Worm (Caenorhabditis elegans) whole organism, L1 larva: ENCODE results near the gene K08D9.2.

ENCODE experiments used
- C04F5.9 ChIP-seq: sonication (generic microtip); optimal IDR thresholded peaks from 2 replicates; lab custom pipeline; 2016; ENCODE audit warnings: missing genetic modification characterization, missing compliant biosample characterization
- C16A3.4 ChIP-seq: fragments of 150-350 bp; optimal IDR thresholded peaks from 2 replicates; lab custom pipeline; 2014; ENCODE audit warnings: missing biosample characterization, missing genetic modification characterization
- C34B4.2 ChIP-seq: sonication (generic microtip); optimal IDR thresholded peaks from 2 replicates; lab custom pipeline; 2017; ENCODE audit warnings: mild to moderate bottlenecking, missing genetic modification characterization, missing compliant biosample characterization
- alr-1 ChIP-seq: fragments of 200-800 bp; sonication (Bioruptor generic); optimal IDR thresholded peaks from 2 replicates; lab custom pipeline; 2018; ENCODE audit warnings: borderline replicate concordance, mild to moderate bottlenecking, missing genetic modification characterization, missing compliant biosample characterization
- ama-1 ChIP-seq: fragments of 150-350 bp; optimal IDR thresholded peaks from 2 replicates; lab custom pipeline; 2014
- blmp-1 ChIP-seq: fragments of 150-350 bp; optimal IDR thresholded peaks from 2 replicates; lab custom pipeline; 2014; ENCODE audit warnings: missing biosample characterization, missing genetic modification characterization
- ceh-63 ChIP-seq: fragments of 200-800 bp; sonication (Bioruptor generic); optimal IDR thresholded peaks from 2 replicates; lab custom pipeline; 2018; ENCODE audit warnings: mild to moderate bottlenecking, missing genetic modification characterization, missing compliant biosample characterization
- ceh-8 ChIP-seq: fragments of 200-800 bp; sonication (Bioruptor generic); optimal IDR thresholded peaks from 2 replicates; lab custom pipeline; 2018; ENCODE audit warnings: mild to moderate bottlenecking, missing genetic modification characterization, moderate library complexity, missing compliant biosample characterization
- ceh-88 ChIP-seq: fragments of 200-800 bp; sonication (Bioruptor generic); IDR thresholded peaks from 2 replicates; pipeline ENCODE4 v1.3.6; 2022; ENCODE audit warnings: missing genetic modification characterization, missing compliant biosample characterization
- ceh-90 ChIP-seq: sonication (generic microtip); optimal IDR thresholded peaks from 2 replicates; lab custom pipeline; 2016; ENCODE audit warnings: missing genetic modification characterization, missing compliant biosample characterization
- ces-1 ChIP-seq: fragments of 150-350 bp; optimal IDR thresholded peaks from 2 replicates; lab custom pipeline; 2014; ENCODE audit warnings: missing biosample characterization, missing genetic modification reagents, missing genetic modification characterization
- dpl-1 ChIP-seq, 3 experiments: fragments of 150-350 bp in 2 of 3; sonication (generic microtip) in 1 of 3; optimal IDR thresholded peaks; 2 replicates each; lab custom pipeline; 2014 to 2017; ENCODE audit warnings: missing biosample characterization in 3 of 3, missing genetic modification characterization in 3 of 3, missing genetic modification reagents in 3 of 3
- dsc-1 ChIP-seq: sonication (generic microtip); optimal IDR thresholded peaks from 2 replicates; lab custom pipeline; 2016; ENCODE audit warnings: mild to moderate bottlenecking, missing genetic modification characterization, missing compliant biosample characterization
- efl-1 ChIP-seq, 4 experiments: fragments of 150-350 bp; optimal IDR thresholded peaks in 3 of 4; peaks in 1 of 4; 1 replicate in 1 of 4; 2 replicates in 3 of 4; lab custom pipeline; 2014; ENCODE audit warnings: missing biosample characterization in 2 of 4, missing genetic modification characterization in 2 of 4, missing genetic modification reagents in 2 of 4
- egl-13 ChIP-seq: sonication (generic microtip); optimal IDR thresholded peaks from 2 replicates; lab custom pipeline; 2016; ENCODE audit warnings: missing genotype, missing genetic modification reagents, missing genetic modification characterization, missing compliant biosample characterization
- ets-5 ChIP-seq: fragments of 200-800 bp; sonication (Bioruptor generic); IDR thresholded peaks from 2 replicates; pipeline ENCODE4 v1.3.6; 2022; ENCODE audit warnings: missing genetic modification characterization, missing compliant biosample characterization
- fkh-8 ChIP-seq: sonication (generic microtip); optimal IDR thresholded peaks from 2 replicates; lab custom pipeline; 2016; ENCODE audit warnings: mild to moderate bottlenecking, missing genetic modification characterization, missing compliant biosample characterization
- grh-1 ChIP-seq: fragments of 200-800 bp; sonication (Bioruptor generic); IDR thresholded peaks from 2 replicates; pipeline ENCODE4 v1.3.6; 2022; ENCODE audit warnings: missing genetic modification reagents, missing genetic modification characterization, missing compliant biosample characterization
- hpl-2 ChIP-seq: fragments of 150-350 bp; optimal IDR thresholded peaks from 2 replicates; lab custom pipeline; 2014; ENCODE audit warnings: missing biosample characterization, missing genetic modification reagents, missing genetic modification characterization
- lin-13 ChIP-seq: fragments of 150-350 bp; optimal IDR thresholded peaks from 2 replicates; lab custom pipeline; 2014; ENCODE audit warnings: missing biosample characterization, missing genetic modification reagents, missing genetic modification characterization
- lin-15B ChIP-seq: fragments of 150-350 bp; sonication (generic microtip); optimal IDR thresholded peaks from 3 replicates; lab custom pipeline; 2014; ENCODE audit warnings: missing biosample characterization, missing genetic modification characterization
- lin-35 ChIP-seq, 2 experiments: fragments of 150-350 bp; optimal IDR thresholded peaks; 2 replicates each; lab custom pipeline; 2014; ENCODE audit warnings: missing biosample characterization in 2 of 2, missing genetic modification characterization in 2 of 2, missing genetic modification reagents in 2 of 2
- lin-39 ChIP-seq: fragments of 150-350 bp; optimal IDR thresholded peaks from 2 replicates; lab custom pipeline; 2014; ENCODE audit warnings: missing biosample characterization, missing genetic modification reagents, missing genetic modification characterization
- lir-3 ChIP-seq: sonication (generic microtip); optimal IDR thresholded peaks from 2 replicates; lab custom pipeline; 2016; ENCODE audit warnings: mild to moderate bottlenecking, missing genetic modification characterization, moderate library complexity, missing compliant biosample characterization; ENCODE audit not compliant: poor library complexity
- mab-9 ChIP-seq: fragments of 200-800 bp; sonication (Bioruptor generic); IDR thresholded peaks from 2 replicates; pipeline ENCODE4 v1.3.6; 2022; ENCODE audit warnings: missing genetic modification reagents, missing genetic modification characterization, missing compliant biosample characterization
- mdl-1 ChIP-seq, 2 experiments: fragments of 150-350 bp; optimal IDR thresholded peaks; 2 replicates each; lab custom pipeline; 2014 to 2017; ENCODE audit warnings: missing biosample characterization in 2 of 2, missing genetic modification characterization in 2 of 2, inconsistent platforms in 1 of 2
- mep-1 ChIP-seq: fragments of 150-350 bp; optimal IDR thresholded peaks from 2 replicates; lab custom pipeline; 2014; ENCODE audit warnings: missing biosample characterization, missing genetic modification characterization
- nhr-11 ChIP-seq: fragments of 150-350 bp; optimal IDR thresholded peaks from 2 replicates; lab custom pipeline; 2014; ENCODE audit warnings: missing biosample characterization, missing genetic modification characterization
- nhr-12 ChIP-seq: sonication (generic microtip); optimal IDR thresholded peaks from 2 replicates; lab custom pipeline; 2017; ENCODE audit warnings: missing biosample characterization, missing genetic modification characterization
- nhr-19 ChIP-seq: fragments of 200-800 bp; sonication (Bioruptor generic); conservative IDR thresholded peaks from 2 replicates; pipeline ENCODE4 v1.3.6; 2022; ENCODE audit warnings: missing genetic modification characterization, missing compliant biosample characterization
- nhr-20 ChIP-seq: sonication (generic microtip); optimal IDR thresholded peaks from 2 replicates; lab custom pipeline; 2016; ENCODE audit warnings: mild to moderate bottlenecking, missing genetic modification characterization, missing compliant biosample characterization
- nhr-237 ChIP-seq: fragments of 150-350 bp; optimal IDR thresholded peaks from 2 replicates; lab custom pipeline; 2014; ENCODE audit warnings: missing biosample characterization, missing genetic modification characterization
- nhr-47 ChIP-seq: sonication (generic microtip); optimal IDR thresholded peaks from 2 replicates; lab custom pipeline; 2016; ENCODE audit warnings: mild to moderate bottlenecking, missing genetic modification characterization, moderate library complexity, missing compliant biosample characterization
- nhr-71 ChIP-seq: sonication (generic microtip); optimal IDR thresholded peaks from 2 replicates; lab custom pipeline; 2016; ENCODE audit warnings: mild to moderate bottlenecking, missing genetic modification characterization, moderate library complexity, missing compliant biosample characterization
- nhr-76 ChIP-seq: sonication (generic microtip); optimal IDR thresholded peaks from 2 replicates; lab custom pipeline; 2017; ENCODE audit warnings: missing biosample characterization, missing genetic modification characterization
- nhr-85 ChIP-seq: sonication (generic microtip); peaks from one replicate; lab custom pipeline; 2016; ENCODE audit warnings: missing genetic modification characterization, inconsistent platforms, missing compliant biosample characterization
- nhr-90 ChIP-seq: sonication (generic microtip); optimal IDR thresholded peaks from 2 replicates; lab custom pipeline; 2016; ENCODE audit warnings: mild to moderate bottlenecking, missing genetic modification characterization, missing compliant biosample characterization; ENCODE audit not compliant: poor library complexity
- pax-3 ChIP-seq: fragments of 200-800 bp; sonication (Bioruptor generic); optimal IDR thresholded peaks from 2 replicates; lab custom pipeline; 2018; ENCODE audit warnings: mild to moderate bottlenecking, missing genetic modification characterization, moderate library complexity, missing compliant biosample characterization
- rnt-1 ChIP-seq: sonication (generic microtip); optimal IDR thresholded peaks from 2 replicates; lab custom pipeline; 2016; ENCODE audit warnings: mild to moderate bottlenecking, missing genetic modification characterization, moderate library complexity, missing compliant biosample characterization
- skn-1 ChIP-seq: fragments of 150-350 bp; optimal IDR thresholded peaks from 2 replicates; lab custom pipeline; 2014; ENCODE audit warnings: missing biosample characterization, missing genetic modification characterization
- snpc-4 ChIP-seq: fragments of 150-350 bp; optimal IDR thresholded peaks from 2 replicates; lab custom pipeline; 2014; ENCODE audit warnings: missing biosample characterization, missing genetic modification characterization
- snu-23 ChIP-seq: sonication (generic microtip); optimal IDR thresholded peaks from 2 replicates; lab custom pipeline; 2016; ENCODE audit warnings: missing genetic modification characterization, missing compliant biosample characterization
- sptf-1 ChIP-seq: fragments of 150-350 bp; optimal IDR thresholded peaks from 2 replicates; lab custom pipeline; 2014; ENCODE audit warnings: missing biosample characterization, missing genetic modification characterization
- sup-37 ChIP-seq: fragments of 200-800 bp; sonication (Bioruptor generic); optimal IDR thresholded peaks from 2 replicates; lab custom pipeline; 2018; ENCODE audit warnings: mild to moderate bottlenecking, missing genetic modification characterization, missing compliant biosample characterization
- swsn-7 ChIP-seq: sonication (generic microtip); optimal IDR thresholded peaks from 2 replicates; lab custom pipeline; 2016; ENCODE audit warnings: missing genetic modification characterization, missing compliant biosample characterization
- tlp-1 ChIP-seq: fragments of 150-350 bp; optimal IDR thresholded peaks from 2 replicates; lab custom pipeline; 2014; ENCODE audit warnings: missing biosample characterization, missing genetic modification characterization
- unc-130 ChIP-seq: fragments of 150-350 bp; optimal IDR thresholded peaks from 2 replicates; lab custom pipeline; 2017; ENCODE audit warnings: missing biosample characterization, missing genetic modification characterization, inconsistent platforms
- unc-86 ChIP-seq: sonication (generic microtip); optimal IDR thresholded peaks from 2 replicates; lab custom pipeline; 2016; ENCODE audit warnings: missing genetic modification characterization, missing compliant biosample characterization
- unc-98 ChIP-seq: fragments of 200-800 bp; sonication (Bioruptor generic); IDR thresholded peaks from 2 replicates; pipeline ENCODE4 v1.3.6; 2022; ENCODE audit warnings: missing genetic modification characterization, missing compliant biosample characterization
- vab-15 ChIP-seq: sonication (generic microtip); optimal IDR thresholded peaks from 2 replicates; lab custom pipeline; 2017; ENCODE audit warnings: missing genotype, mild to moderate bottlenecking, missing genetic modification characterization, missing compliant biosample characterization
- xbp-1 ChIP-seq: sonication (generic microtip); optimal IDR thresholded peaks from 2 replicates; lab custom pipeline; 2016; ENCODE audit warnings: missing genetic modification characterization, missing compliant biosample characterization
- zip-4 ChIP-seq: fragments of 200-800 bp; sonication (Bioruptor generic); optimal IDR thresholded peaks from 2 replicates; lab custom pipeline; 2018; ENCODE audit warnings: mild to moderate bottlenecking, missing genetic modification characterization, moderate library complexity, missing compliant biosample characterization

Gene K08D9.2

ce11 chrV:3196832-3197329 lies 30.6 kb upstream of the K08D9.2 start, which contains the start of the genes Y73C8B.1 and Y73C8B.5:
Y73C8B.1 (minus strand) TSS chrV:3196882.
Y73C8B.5 (plus strand) TSS chrV:3197268.
- TF ChIP-seq ces-1: no peak
- no peak for TF ChIP-seq nhr-90 (tag; lab: Kevin White, UChicago)
- no peak for TF ChIP-seq fkh-8 (tag; lab: Kevin White, UChicago)
- no peak for TF ChIP-seq nhr-12
- no peak for TF ChIP-seq ceh-88 (GFP tag; lab: Robert Waterston, UW)
- TF ChIP-seq alr-1 (tag; lab: Kevin White, UChicago): no peak
- no peak for TF ChIP-seq lin-15B
- TF ChIP-seq snu-23 (GFP tag; lab: Kevin White, UChicago): peak; percentile 8
- no peak for TF ChIP-seq blmp-1 (tag; lab: Kevin White, UChicago)
- TF ChIP-seq ets-5 (GFP tag; lab: Robert Waterston, UW): no peak
- TF ChIP-seq vab-15 (tag; lab: Kevin White, UChicago): no peak
- no peak for TF ChIP-seq snpc-4 (tag; lab: Kevin White, UChicago)
- no peak for TF ChIP-seq lin-13
- TF ChIP-seq ceh-63: no peak
- TF ChIP-seq egl-13 (tag; lab: Kevin White, UChicago): no peak
- no peak for TF ChIP-seq lin-39 (tag; lab: Kevin White, UChicago)
- TF ChIP-seq skn-1 (tag; lab: Kevin White, UChicago): no peak
- no peak for TF ChIP-seq rnt-1 (tag; lab: Kevin White, UChicago)
- no peak for TF ChIP-seq sptf-1
- TF ChIP-seq unc-130 (tag; lab: Kevin White, UChicago): no peak
- no peak for TF ChIP-seq nhr-47 (tag; lab: Kevin White, UChicago)
- TF ChIP-seq swsn-7: no peak
- no peak for TF ChIP-seq C34B4.2
- TF ChIP-seq nhr-85: peak; percentile 2
- TF ChIP-seq dsc-1: no peak
- no peak for TF ChIP-seq lir-3 (tag; lab: Kevin White, UChicago)
- no peak for TF ChIP-seq sup-37 (GFP tag; lab: Kevin White, UChicago)
- no peak for TF ChIP-seq mab-9 (GFP tag; lab: Robert Waterston, UW)
- no peak for TF ChIP-seq C04F5.9 (tag; lab: Kevin White, UChicago)
- TF ChIP-seq grh-1 (GFP tag; lab: Robert Waterston, UW): peak; percentile 61
- TF ChIP-seq ceh-8 (GFP tag; lab: Kevin White, UChicago): no peak
- TF ChIP-seq nhr-20 (tag; lab: Kevin White, UChicago): peak; percentile 33
- TF ChIP-seq nhr-76 (tag; lab: Kevin White, UChicago): no peak
- no peak for TF ChIP-seq ama-1 (lab: Kevin White, UChicago)
- TF ChIP-seq C16A3.4 (tag; lab: Kevin White, UChicago): no peak
- no peak for TF ChIP-seq unc-86
- TF ChIP-seq dpl-1 (GFP tag; optimal IDR thresholded peaks at IDR 0.05; lab: Kevin White, UChicago): no peak
- no peak for TF ChIP-seq tlp-1
- TF ChIP-seq hpl-2 (GFP tag; lab: Kevin White, UChicago): no peak
- TF ChIP-seq unc-98 (GFP tag; lab: Robert Waterston, UW): no peak
- no peak for TF ChIP-seq mep-1 (tag; lab: Kevin White, UChicago)
- no peak for TF ChIP-seq ceh-90 (tag; lab: Kevin White, UChicago)
- peak in 1 of 2 experiments; percentile 45 for TF ChIP-seq lin-35 (GFP tag; optimal IDR thresholded peaks at IDR 0.05; lab: Kevin White, UChicago)
- TF ChIP-seq nhr-237 (tag; lab: Kevin White, UChicago): no peak
- no peak; the same call in 1 of the 2 replicates for TF ChIP-seq nhr-19 (GFP tag; lab: Robert Waterston, UW)
- no peak for TF ChIP-seq pax-3 (tag; lab: Kevin White, UChicago)
- TF ChIP-seq nhr-71 (tag; lab: Kevin White, UChicago): peak; percentile 29
- TF ChIP-seq zip-4 (GFP tag; lab: Kevin White, UChicago): no peak
- no peak for TF ChIP-seq efl-1 (optimal IDR thresholded peaks at IDR 0.05; lab: Kevin White, UChicago)
- TF ChIP-seq efl-1 (GFP tag; optimal IDR thresholded peaks at IDR 0.05 in 1 of 2; lab: Kevin White, UChicago): no peak
- no peak for TF ChIP-seq mdl-1 (tag; optimal IDR thresholded peaks at IDR 0.05; lab: Kevin White, UChicago)
- TF ChIP-seq xbp-1 (tag; lab: Kevin White, UChicago): no peak
- TF ChIP-seq nhr-11 (tag; lab: Kevin White, UChicago): peak; percentile 42
